Fruit fly (Drosophila melanogaster) whole organism, embryonic: Measurements from ENCODE around the gene CG12974.

Source experiments
- Atf6 ChIP-seq: fragments of 200-800 bp; sonication (Bioruptor generic); IDR thresholded peaks from 2 replicates; pipeline ENCODE4 v1.3.6; 2022; ENCODE audit warnings: missing biosample characterization, missing genetic modification characterization
- Bgb ChIP-seq: fragments of 200-800 bp; sonication (Bioruptor generic); IDR thresholded peaks from 2 replicates; pipeline ENCODE4 v1.3.6; 2022; ENCODE audit warnings: missing biosample characterization, missing genetic modification characterization; ENCODE audit not compliant: partially characterized antibody
- CG12659 ChIP-seq: fragments of 200-800 bp; sonication (Bioruptor generic); optimal IDR thresholded peaks from 3 replicates; lab custom pipeline; 2017; ENCODE audit warnings: mild to moderate bottlenecking, missing biosample characterization, missing genetic modification reagents, missing genetic modification characterization
- CG12769 ChIP-seq: fragments of 200-800 bp; sonication (Bioruptor generic); optimal IDR thresholded peaks from 2 replicates; lab custom pipeline; 2019; ENCODE audit warnings: missing biosample characterization, mild to moderate bottlenecking, missing genetic modification characterization, moderate library complexity
- CG13287 ChIP-seq: fragments of 200-800 bp; sonication (Bioruptor generic); IDR thresholded peaks from 2 replicates; pipeline ENCODE4 v1.3.6; 2022; ENCODE audit warnings: missing biosample characterization, missing genetic modification characterization; ENCODE audit not compliant: partially characterized antibody
- CG15011 ChIP-seq: fragments of 200-800 bp; sonication (Bioruptor generic); optimal IDR thresholded peaks from 3 replicates; lab custom pipeline; 2018; ENCODE audit warnings: missing biosample characterization, mild to moderate bottlenecking, missing genetic modification characterization
- CG16813 ChIP-seq: fragments of 200-800 bp; sonication (Bioruptor generic); IDR thresholded peaks from 3 replicates; pipeline ENCODE4 v1.3.6; 2022; ENCODE audit warnings: missing biosample characterization, missing genetic modification characterization; ENCODE audit not compliant: partially characterized antibody
- CG17361 ChIP-seq: fragments of 200-800 bp; sonication (Bioruptor generic); IDR thresholded peaks from 3 replicates; pipeline ENCODE4 v1.3.6; 2022; ENCODE audit warnings: missing biosample characterization, missing genetic modification characterization
- CG18011 ChIP-seq: fragments of 200-800 bp; sonication (Bioruptor generic); optimal IDR thresholded peaks from 2 replicates; lab custom pipeline; 2017; ENCODE audit warnings: missing biosample characterization, missing genetic modification characterization, mild to moderate bottlenecking, moderate library complexity, missing genotype
- CG33557 ChIP-seq: fragments of 200-800 bp; sonication (Bioruptor generic); optimal IDR thresholded peaks from 2 replicates; lab custom pipeline; 2019; ENCODE audit warnings: missing biosample characterization, mild to moderate bottlenecking, missing genetic modification characterization, moderate library complexity
- CG34376 ChIP-seq: fragments of 200-800 bp; sonication (Bioruptor generic); optimal IDR thresholded peaks from 2 replicates; lab custom pipeline; 2018; ENCODE audit warnings: missing biosample characterization, mild to moderate bottlenecking, missing genetic modification characterization
- CG4617 ChIP-seq: fragments of 200-800 bp; sonication (Bioruptor generic); optimal IDR thresholded peaks from 3 replicates; lab custom pipeline; 2016; ENCODE audit warnings: missing biosample characterization, missing genetic modification characterization, borderline replicate concordance
- CG4707 ChIP-seq: fragments of 200-800 bp; sonication (Bioruptor generic); optimal IDR thresholded peaks from 2 replicates; lab custom pipeline; 2018; ENCODE audit warnings: missing biosample characterization, mild to moderate bottlenecking, missing genetic modification characterization, moderate library complexity
- CG6791 ChIP-seq: fragments of 200-800 bp; sonication (Bioruptor generic); IDR thresholded peaks from 3 replicates; pipeline ENCODE4 v1.3.6; 2022; ENCODE audit warnings: missing biosample characterization, missing genetic modification characterization; ENCODE audit not compliant: partially characterized antibody
- CG6854 ChIP-seq: fragments of 200-800 bp; sonication (Bioruptor generic); optimal IDR thresholded peaks from 3 replicates; lab custom pipeline; 2017; ENCODE audit warnings: missing biosample characterization, mild to moderate bottlenecking, missing genetic modification characterization
- CG9437 ChIP-seq: fragments of 200-800 bp; sonication (Bioruptor generic); optimal IDR thresholded peaks from 2 replicates; lab custom pipeline; 2018; ENCODE audit warnings: missing biosample characterization, mild to moderate bottlenecking, missing genetic modification characterization
- CG9797 ChIP-seq: fragments of 200-800 bp; sonication (Bioruptor generic); optimal IDR thresholded peaks from 3 replicates; lab custom pipeline; 2018; ENCODE audit warnings: missing biosample characterization, mild to moderate bottlenecking, missing genetic modification characterization
- Dad ChIP-seq: fragments of 200-800 bp; sonication (Bioruptor generic); optimal IDR thresholded peaks from 3 replicates; lab custom pipeline; 2016; ENCODE audit warnings: missing biosample characterization, missing genetic modification characterization
- ERR ChIP-seq: fragments of 200-800 bp; sonication (Bioruptor generic); optimal IDR thresholded peaks from 2 replicates; lab custom pipeline; 2016; ENCODE audit warnings: missing biosample characterization, missing genetic modification characterization
- Fer3 ChIP-seq: fragments of 200-800 bp; sonication (Bioruptor generic); optimal IDR thresholded peaks from 2 replicates; lab custom pipeline; 2018; ENCODE audit warnings: missing biosample characterization, mild to moderate bottlenecking, missing genetic modification characterization, moderate library complexity
- HLH4C ChIP-seq: fragments of 200-800 bp; sonication (Bioruptor generic); IDR thresholded peaks from 3 replicates; pipeline ENCODE4 v1.3.6; 2022; ENCODE audit warnings: missing biosample characterization, missing genetic modification characterization; ENCODE audit not compliant: partially characterized antibody
- Hr78 ChIP-seq, 2 experiments: fragments of 200-800 bp in 1 of 2; fragments of >200 bp in 1 of 2; sonication (Bioruptor generic) in 1 of 2; optimal IDR thresholded peaks; 2 replicates each; lab custom pipeline; 2017 to 2019; ENCODE audit warnings: missing biosample characterization in 2 of 2, missing genetic modification characterization in 2 of 2, mild to moderate bottlenecking in 1 of 2, moderate library complexity in 1 of 2
- Lim3 ChIP-seq: fragments of 200-800 bp; sonication (Bioruptor generic); IDR thresholded peaks from 2 replicates; pipeline ENCODE4 v1.3.6; 2022; ENCODE audit warnings: missing biosample characterization, missing genetic modification characterization
- MBD-R2 ChIP-seq: fragments of 200-800 bp; sonication (Bioruptor generic); IDR thresholded peaks from 2 replicates; pipeline ENCODE4 v1.3.6; 2022; ENCODE audit warnings: missing biosample characterization, missing genetic modification characterization
- NC2β ChIP-seq: fragments of 200-800 bp; sonication (Bioruptor generic); optimal IDR thresholded peaks from 2 replicates; lab custom pipeline; 2016; ENCODE audit warnings: missing biosample characterization, missing genetic modification characterization
- Oaz ChIP-seq: fragments of 200-800 bp; sonication (Bioruptor generic); IDR thresholded peaks from 2 replicates; pipeline ENCODE4 v1.3.6; 2022; ENCODE audit warnings: missing biosample characterization, missing genetic modification characterization
- Rx ChIP-seq: fragments of 200-800 bp; sonication (Bioruptor generic); IDR thresholded peaks from 2 replicates; pipeline ENCODE4 v1.3.6; 2022; ENCODE audit warnings: missing biosample characterization, missing genetic modification characterization
- Sry-β ChIP-seq: fragments of 200-800 bp; sonication (Bioruptor generic); optimal IDR thresholded peaks from 2 replicates; lab custom pipeline; 2018; ENCODE audit warnings: missing biosample characterization, mild to moderate bottlenecking, missing genetic modification characterization, moderate library complexity
- Stat92E ChIP-seq, 3 experiments: fragments of >200 bp in 2 of 3; fragments of 200-800 bp in 1 of 3; sonication (Bioruptor generic) in 1 of 3; optimal IDR thresholded peaks; 2 replicates each; lab custom pipeline; 2017 to 2019; ENCODE audit warnings: missing biosample characterization in 3 of 3, missing genetic modification characterization in 3 of 3, mild to moderate bottlenecking in 1 of 3, moderate library complexity in 1 of 3
- bbx ChIP-seq: fragments of 200-800 bp; sonication (Bioruptor generic); IDR thresholded peaks from 2 replicates; pipeline ENCODE4 v1.3.6; 2022; ENCODE audit warnings: missing biosample characterization, missing genetic modification characterization; ENCODE audit not compliant: partially characterized antibody
- cad ChIP-seq: fragments of >200 bp; optimal IDR thresholded peaks from 2 replicates; lab custom pipeline; 2017; ENCODE audit warnings: missing biosample characterization, missing genetic modification characterization
- chm ChIP-seq: fragments of 200-800 bp; sonication (Bioruptor generic); IDR thresholded peaks from 2 replicates; pipeline ENCODE4 v1.3.6; 2022; ENCODE audit warnings: missing biosample characterization, missing genetic modification characterization
- ci ChIP-seq: fragments of 200-800 bp; sonication (Bioruptor generic); IDR thresholded peaks from 3 replicates; pipeline ENCODE4 v1.3.6; 2022; ENCODE audit warnings: missing biosample characterization, missing genetic modification characterization
- crp ChIP-seq, 2 experiments: fragments of 200-800 bp; sonication (Bioruptor generic); optimal IDR thresholded peaks; 2 replicates in 1 of 2; 3 replicates in 1 of 2; lab custom pipeline; 2017; ENCODE audit warnings: missing biosample characterization in 2 of 2, missing genetic modification characterization in 2 of 2, mild to moderate bottlenecking in 1 of 2, moderate library complexity in 1 of 2
- ewg ChIP-seq: fragments of 200-800 bp; sonication (Bioruptor generic); optimal IDR thresholded peaks from 3 replicates; lab custom pipeline; 2017; ENCODE audit warnings: mild to moderate bottlenecking, missing biosample characterization, missing genetic modification reagents, missing genetic modification characterization
- fd102C ChIP-seq: fragments of 200-800 bp; sonication (Bioruptor generic); optimal IDR thresholded peaks from 2 replicates; lab custom pipeline; 2018; ENCODE audit warnings: missing biosample characterization, mild to moderate bottlenecking, missing genetic modification characterization, moderate library complexity
- gfzf ChIP-seq: fragments of 200-800 bp; sonication (Bioruptor generic); optimal IDR thresholded peaks from 2 replicates; lab custom pipeline; 2016; ENCODE audit warnings: missing biosample characterization, mild to moderate bottlenecking, missing genetic modification characterization, moderate library complexity
- hb ChIP-seq: fragments of 200-800 bp; sonication (Bioruptor generic); IDR thresholded peaks from 3 replicates; pipeline ENCODE4 v1.3.6; 2022; ENCODE audit warnings: missing biosample characterization, missing genetic modification characterization; ENCODE audit not compliant: partially characterized antibody
- kni ChIP-seq: fragments of 200-800 bp; sonication (Bioruptor generic); optimal IDR thresholded peaks from 3 replicates; lab custom pipeline; 2017; ENCODE audit warnings: mild to moderate bottlenecking, missing biosample characterization, missing genetic modification reagents, missing genetic modification characterization
- lab ChIP-seq: fragments of 200-800 bp; sonication (Bioruptor generic); optimal IDR thresholded peaks from 3 replicates; lab custom pipeline; 2017; ENCODE audit warnings: missing biosample characterization, missing genetic modification characterization, mild to moderate bottlenecking, moderate library complexity, missing genetic modification reagents
- lmd ChIP-seq: fragments of 200-800 bp; sonication (Bioruptor generic); IDR thresholded peaks from 2 replicates; pipeline ENCODE4 v1.3.6; 2022; ENCODE audit warnings: missing biosample characterization, missing genetic modification characterization
- org-1 ChIP-seq: fragments of 200-800 bp; sonication (Bioruptor generic); optimal IDR thresholded peaks from 2 replicates; lab custom pipeline; 2017; ENCODE audit warnings: missing biosample characterization, missing genetic modification characterization
- otp ChIP-seq: fragments of 200-800 bp; sonication (Bioruptor generic); IDR thresholded peaks from 3 replicates; pipeline ENCODE4, ENCODE4 v1.3.6; 2022; ENCODE audit warnings: missing biosample characterization, missing genetic modification characterization
- peb ChIP-seq: fragments of 200-800 bp; sonication (Bioruptor generic); IDR thresholded peaks from 2 replicates; pipeline ENCODE4 v1.3.6; 2022; ENCODE audit warnings: missing biosample characterization, missing genetic modification characterization
- pros ChIP-seq: fragments of 200-800 bp; sonication (Bioruptor generic); optimal IDR thresholded peaks from 3 replicates; lab custom pipeline; 2019; ENCODE audit warnings: missing biosample characterization, mild to moderate bottlenecking, missing genetic modification characterization, moderate library complexity
- row ChIP-seq: fragments of 200-800 bp; sonication (Bioruptor generic); IDR thresholded peaks from 3 replicates; pipeline ENCODE4 v1.3.6; 2022; ENCODE audit warnings: missing biosample characterization, missing genetic modification characterization
- trem ChIP-seq: fragments of 200-800 bp; optimal IDR thresholded peaks from 3 replicates; lab custom pipeline; 2019; ENCODE audit warnings: missing biosample characterization, mild to moderate bottlenecking, missing genetic modification characterization, moderate library complexity

CG12974 gene

dm6 chr3L:21280996-21281691 lies 4.6 kb downstream of the CG12974 start, which contains the start of gene ppl (continued):
- TF ChIP-seq CG9797 (GFP tag; lab: Kevin White, UChicago) (peak; percentile 51), Atf6 (GFP tag; lab: Robert Waterston, UW) (no peak), org-1 (GFP tag; lab: Kevin White, UChicago) (no peak), Rx (GFP tag; lab: Robert Waterston, UW) (no peak), crp (GFP tag; optimal IDR thresholded peaks at IDR 0.05; lab: Kevin White, UChicago) (no peak), row (GFP tag; lab: Robert Waterston, UW) (peak; percentile 51), hb (GFP tag; lab: Robert Waterston, UW) (no peak), otp (GFP tag; lab: Robert Waterston, UW) (no peak), Hr78 (GFP tag; optimal IDR thresholded peaks at IDR 0.05; lab: Kevin White, UChicago) (peak in 1 of 2 experiments; percentile 99), fd102C (no peak), CG4707 (GFP tag; lab: Kevin White, UChicago) (no peak), pros (GFP tag; lab: Kevin White, UChicago) (peak; percentile 87), CG12659 (GFP tag; lab: Kevin White, UChicago) (peak; percentile 9), NC2β (GFP tag; lab: Kevin White, UChicago) (peak; percentile 4), peb (GFP tag; lab: Robert Waterston, UW) (no peak), CG33557 (GFP tag; lab: Kevin White, UChicago) (no peak), Fer3 (no peak), CG34376 (GFP tag; lab: Kevin White, UChicago) (peak; percentile 82), Stat92E (GFP tag; optimal IDR thresholded peaks at IDR 0.05; lab: Kevin White, UChicago) (no peak), chm (GFP tag; lab: Robert Waterston, UW) (no peak), Oaz (GFP tag; lab: Robert Waterston, UW) (no peak), CG16813 (GFP tag; lab: Robert Waterston, UW) (peak; percentile 49; the same call in 2 of the 3 replicates), gfzf (GFP tag; lab: Kevin White, UChicago) (peak; percentile 77), ERR (GFP tag; lab: Kevin White, UChicago) (no peak), CG17361 (GFP tag; lab: Robert Waterston, UW) (0 out of 3 replicates have a peak, but pooled peaks have one; percentile 19), Dad (no peak), MBD-R2 (GFP tag; lab: Robert Waterston, UW) (peak; percentile 49; the same call in 1 of the 2 replicates), CG9437 (no peak), CG6791 (GFP tag; lab: Robert Waterston, UW) (peak; percentile 57), lmd (GFP tag; lab: Robert Waterston, UW) (no peak), bbx (GFP tag; lab: Robert Waterston, UW) (peak; percentile 50), CG15011 (GFP tag; lab: Kevin White, UChicago) (no peak), ci (GFP tag; lab: Robert Waterston, UW) (0 out of 3 replicates have a peak, but pooled peaks have one; percentile 37), Bgb (GFP tag; lab: Robert Waterston, UW) (peak; percentile 58), CG18011 (GFP tag; lab: Kevin White, UChicago) (no peak), Sry-β (GFP tag; lab: Kevin White, UChicago) (no peak), CG6854 (peak; percentile 23), CG13287 (GFP tag; lab: Robert Waterston, UW) (peak; percentile 73), CG4617 (GFP tag; lab: Kevin White, UChicago) (peak; percentile 29), kni (peak; percentile 7), cad (GFP tag; lab: Kevin White, UChicago) (no peak), trem (tag; lab: Kevin White, UChicago) (peak; percentile 47), lab (GFP tag; lab: Kevin White, UChicago) (peak; percentile 19), ewg (GFP tag; lab: Kevin White, UChicago) (no peak), HLH4C (GFP tag; lab: Robert Waterston, UW) (peak; percentile 70), CG12769 (tag; lab: Kevin White, UChicago) (peak; percentile 32), Lim3 (no peak)
